Fruit fly (Drosophila melanogaster): Measurements from ENCODE around the gene Cp190.
A peak's percentile ranks its signal among the peaks of the same experiment; 100 is the strongest.

Gene Cp190

DNA sequence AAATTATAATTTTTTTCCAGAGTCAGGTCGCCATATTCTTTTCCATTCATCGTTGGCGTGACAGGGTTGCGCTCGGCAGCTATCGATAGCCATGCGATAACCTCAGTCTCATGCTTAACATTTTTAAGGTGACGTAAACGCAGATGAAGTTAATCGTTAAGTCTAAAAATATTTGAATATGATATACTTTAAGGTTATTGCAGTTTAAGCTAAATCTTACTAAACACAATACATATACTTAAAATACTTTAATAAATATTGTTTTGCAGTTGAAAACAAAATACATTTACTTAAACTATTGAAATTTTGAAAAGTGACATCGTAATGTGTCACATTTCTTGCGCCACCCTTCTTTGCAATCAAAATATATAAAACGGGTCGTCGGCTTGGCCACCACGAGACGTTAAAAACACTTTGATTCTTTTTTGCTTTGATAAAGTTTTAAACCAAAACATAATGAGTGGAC, at the start of gene Cp190, which contains the start of gene CG4338:
Gene Cp190, minus strand, starts transcription at position 84 of the 466 bp plus-strand sequence.
Gene CG4338, plus strand, starts transcription at position 365 of the 466 bp plus-strand sequence.
- TF ChIP-seq Ets21C (GFP tag; optimal IDR thresholded peaks at IDR 0.05): peak; percentile 94
- peak; percentile 97 for TF ChIP-seq dsx (GFP tag; optimal IDR thresholded peaks at IDR 0.05; ENCODE audit: poor library complexity, severe bottlenecking)
- no peak for TF ChIP-seq CG10631 (GFP tag; optimal IDR thresholded peaks at IDR 0.05)
- peak; percentile 97 for TF ChIP-seq CG34406 (GFP tag; optimal IDR thresholded peaks at IDR 0.05)
- TF ChIP-seq Met (GFP tag; optimal IDR thresholded peaks at IDR 0.05): peak; percentile 96
- peak; percentile 97 for TF ChIP-seq eg (GFP tag; IDR thresholded peaks at IDR 0.05)
- TF ChIP-seq CG11902 (GFP tag; optimal IDR thresholded peaks at IDR 0.05): peak; percentile 95
- TF ChIP-seq CG10669 (GFP tag; optimal IDR thresholded peaks at IDR 0.05): peak; percentile 98
- peak; percentile 95 for TF ChIP-seq CG11294 (GFP tag; IDR thresholded peaks at IDR 0.05)
- peak; percentile 93 for TF ChIP-seq vri (GFP tag; optimal IDR thresholded peaks at IDR 0.05)
- TF ChIP-seq Eip75B (GFP tag; optimal IDR thresholded peaks at IDR 0.05): peak; percentile 96
- peak; percentile 94 for TF ChIP-seq CG6854 (GFP tag; optimal IDR thresholded peaks at IDR 0.05)
- TF ChIP-seq Gug (GFP tag; IDR thresholded peaks at IDR 0.05): peak; percentile 94
- TF ChIP-seq svp (GFP tag): peak; percentile 99
- peak; percentile 99 for TF ChIP-seq CG3032 (tag; optimal IDR thresholded peaks at IDR 0.05)
- peak; percentile 98 for TF ChIP-seq Ets96B (tag; optimal IDR thresholded peaks at IDR 0.05)
- TF ChIP-seq Hr38 (GFP tag; optimal IDR thresholded peaks at IDR 0.05): no peak
- TF ChIP-seq dac (GFP tag; optimal IDR thresholded peaks at IDR 0.05): peak; percentile 89
- TF ChIP-seq CG3919 (GFP tag; optimal IDR thresholded peaks at IDR 0.05): peak; percentile 98
- peak; percentile 97 for TF ChIP-seq CG31627 (GFP tag; optimal IDR thresholded peaks at IDR 0.05)
- peak; percentile 96 for TF ChIP-seq net (GFP tag; optimal IDR thresholded peaks at IDR 0.05)
- peak; percentile 97 for TF ChIP-seq topi (GFP tag; optimal IDR thresholded peaks at IDR 0.05)
- peak; percentile 97 for TF ChIP-seq Sox14 (GFP tag; optimal IDR thresholded peaks at IDR 0.05)
- TF ChIP-seq CG6163 (GFP tag; IDR thresholded peaks at IDR 0.05): peak; percentile 96
- TF ChIP-seq CG6276 (GFP tag; optimal IDR thresholded peaks at IDR 0.05): no peak
- TF ChIP-seq salr (GFP tag; optimal IDR thresholded peaks at IDR 0.05): peak; percentile 28 to 92
- TF ChIP-seq acj6 (GFP tag; optimal IDR thresholded peaks at IDR 0.05): peak; percentile 97
- TF ChIP-seq CG8119 (GFP tag; IDR thresholded peaks at IDR 0.05): peak; percentile 98
- peak; percentile 96 for TF ChIP-seq Sox15 (GFP tag; optimal IDR thresholded peaks at IDR 0.05)
- TF ChIP-seq Lpt (GFP tag; optimal IDR thresholded peaks at IDR 0.05): peak; percentile 95
- peak; percentile 98 for TF ChIP-seq esn (GFP tag; optimal IDR thresholded peaks at IDR 0.05)
- no peak for TF ChIP-seq CG16779 (tag; optimal IDR thresholded peaks at IDR 0.05)
- TF ChIP-seq spab (GFP tag; optimal IDR thresholded peaks at IDR 0.05): peak; percentile 94
- TF ChIP-seq OdsH (GFP tag; optimal IDR thresholded peaks at IDR 0.05): peak; percentile 98
- TF ChIP-seq Blimp-1 (GFP tag; optimal IDR thresholded peaks at IDR 0.05): peak; percentile 93
- peak; percentile 96 for TF ChIP-seq fd59A (GFP tag; optimal IDR thresholded peaks at IDR 0.05)
- no peak for TF ChIP-seq fkh (GFP tag; optimal IDR thresholded peaks at IDR 0.05)
- TF ChIP-seq cyc (GFP tag; optimal IDR thresholded peaks at IDR 0.05): peak; percentile 97
- TF ChIP-seq Eip78C (GFP tag): peak; percentile 99
- TF ChIP-seq CG6792 (GFP tag; optimal IDR thresholded peaks at IDR 0.05): peak; percentile 96
- peak; percentile 98 for TF ChIP-seq CG15336 (GFP tag; IDR thresholded peaks at IDR 0.05)
- TF ChIP-seq CG4318 (GFP tag; optimal IDR thresholded peaks at IDR 0.05): no peak
- peak; percentile 79 for TF ChIP-seq Sox102F (GFP tag; optimal IDR thresholded peaks at IDR 0.05)
- peak; percentile 97 for TF ChIP-seq pdm3 (GFP tag; optimal IDR thresholded peaks at IDR 0.05)
- TF ChIP-seq CG11762 (GFP tag; optimal IDR thresholded peaks at IDR 0.05; ENCODE audit: insufficient read depth): peak; percentile 93
- peak; percentile 97 for TF ChIP-seq lz (GFP tag; optimal IDR thresholded peaks at IDR 0.05)
- TF ChIP-seq Hr39 (GFP tag; optimal IDR thresholded peaks at IDR 0.05): peak; percentile 93
- peak; percentile 98 for TF ChIP-seq Hr4 (GFP tag; optimal IDR thresholded peaks at IDR 0.05)
- no peak for TF ChIP-seq Eip93F (GFP tag; optimal IDR thresholded peaks at IDR 0.05)
- TF ChIP-seq fd85E (GFP tag; optimal IDR thresholded peaks at IDR 0.05): no peak
- TF ChIP-seq CG32006 (GFP tag; optimal IDR thresholded peaks at IDR 0.05): peak; percentile 98
- peak in 1 of 2 experiments; percentile 97 for TF ChIP-seq ss (GFP tag; optimal IDR thresholded peaks at IDR 0.05)

Data from whole organism, prepupa.